Worm (Caenorhabditis elegans) whole organism, mixed stage, embryonic: Measurements from ENCODE around the gene W05H5.1.

Experiments
- blmp-1 ChIP-seq: fragments of 150-350 bp; optimal IDR thresholded peaks from 2 replicates; lab custom pipeline; 2014; ENCODE audit warnings: missing biosample characterization, missing genetic modification characterization
- ces-1 ChIP-seq: fragments of 150-350 bp; optimal IDR thresholded peaks from 2 replicates; lab custom pipeline; 2014; ENCODE audit warnings: missing biosample characterization, missing genetic modification reagents, missing genetic modification characterization
- elt-3 ChIP-seq: fragments of 150-350 bp; optimal IDR thresholded peaks from 2 replicates; lab custom pipeline; 2014; ENCODE audit warnings: missing biosample characterization, missing genetic modification characterization
- ham-2 ChIP-seq: fragments of 200-800 bp; sonication (Bioruptor generic); optimal IDR thresholded peaks from 2 replicates; lab custom pipeline; 2018; ENCODE audit warnings: mild to moderate bottlenecking, missing genetic modification characterization, missing compliant biosample characterization
- lsy-2 ChIP-seq: fragments of 150-350 bp; optimal IDR thresholded peaks from 2 replicates; lab custom pipeline; 2014; ENCODE audit warnings: missing biosample characterization, missing genetic modification characterization
- mab-5 ChIP-seq: fragments of 150-350 bp; optimal IDR thresholded peaks from 2 replicates; lab custom pipeline; 2014; ENCODE audit warnings: missing biosample characterization, missing genetic modification characterization
- nhr-237 ChIP-seq: fragments of 150-350 bp; optimal IDR thresholded peaks from 2 replicates; lab custom pipeline; 2014; ENCODE audit warnings: missing biosample characterization, missing genetic modification characterization
- pha-4 ChIP-seq: fragments of 150-350 bp; optimal IDR thresholded peaks from 2 replicates; lab custom pipeline; 2018; ENCODE audit warnings: missing biosample characterization, missing genetic modification reagents, missing genetic modification characterization
- snpc-4 ChIP-seq: fragments of 150-350 bp; optimal IDR thresholded peaks from 2 replicates; lab custom pipeline; 2014; ENCODE audit warnings: missing biosample characterization, missing genetic modification characterization
- unc-39 ChIP-seq: fragments of 150-350 bp; optimal IDR thresholded peaks from 2 replicates; lab custom pipeline; 2014; ENCODE audit warnings: missing biosample characterization, missing genetic modification characterization
- unc-62 ChIP-seq: fragments of 150-350 bp; optimal IDR thresholded peaks from 2 replicates; lab custom pipeline; 2014; ENCODE audit warnings: missing biosample characterization, missing genetic modification reagents, missing genetic modification characterization

- TF ChIP-seq elt-3 (tag; lab: Kevin White, UChicago) (no peak), nhr-237 (tag; lab: Kevin White, UChicago) (no peak), unc-62 (GFP tag; lab: Kevin White, UChicago) (no peak), mab-5 (tag; lab: Kevin White, UChicago) (no peak), ham-2 (GFP tag; lab: Kevin White, UChicago) (no peak), unc-39 (tag; lab: Kevin White, UChicago) (no peak), snpc-4 (tag; lab: Kevin White, UChicago) (no peak), pha-4 (no peak), blmp-1 (tag; lab: Kevin White, UChicago) (no peak), lsy-2 (tag; lab: Kevin White, UChicago) (no peak), ces-1 (GFP tag; lab: Kevin White, UChicago) (no peak)
These were observed 12.2 kb downstream of the W05H5.1 start, which contains the start of gene dct-12 for ce11 chrII:12432356-12432755.
